Worm (Caenorhabditis elegans): Measurements from ENCODE around the gene W06D11.5.

The W06D11.5 gene

ce11 chrX:12347822-12348221 lies 47.9 kb downstream of the W06D11.5 start (continued):
- TF ChIP-seq zag-1 (tag; optimal IDR thresholded peaks at IDR 0.05) (no peak), ceh-82 (tag; optimal IDR thresholded peaks at IDR 0.05) (no peak), lin-15B (tag; optimal IDR thresholded peaks at IDR 0.05) (no peak), jun-1 (tag; optimal IDR thresholded peaks at IDR 0.05) (no peak), daf-12 (tag; optimal IDR thresholded peaks at IDR 0.05) (no peak), ama-1 (optimal IDR thresholded peaks at IDR 0.05) (no peak), nhr-77 (tag; optimal IDR thresholded peaks at IDR 0.05) (no peak), snpc-4 (tag; optimal IDR thresholded peaks at IDR 0.05) (no peak), nhr-237 (tag; optimal IDR thresholded peaks at IDR 0.05) (no peak), elt-2 (tag; optimal IDR thresholded peaks at IDR 0.05) (peak; percentile 49), elt-3 (tag; optimal IDR thresholded peaks at IDR 0.05) (no peak), ceh-16 (tag; optimal IDR thresholded peaks at IDR 0.05) (no peak), nhr-11 (tag; optimal IDR thresholded peaks at IDR 0.05) (no peak), lin-39 (tag; optimal IDR thresholded peaks at IDR 0.05) (no peak), nhr-28 (tag; optimal IDR thresholded peaks at IDR 0.05) (no peak), nhr-76 (tag; optimal IDR thresholded peaks at IDR 0.05) (no peak), hmg-11 (tag; optimal IDR thresholded peaks at IDR 0.05) (peak; percentile 4), ceh-9 (tag; optimal IDR thresholded peaks at IDR 0.05) (no peak), skn-1 (tag; optimal IDR thresholded peaks at IDR 0.05) (peak; percentile 51), egl-27 (tag; optimal IDR thresholded peaks at IDR 0.05) (no peak), mdl-1 (tag; optimal IDR thresholded peaks at IDR 0.05) (no peak), nhr-67 (tag; optimal IDR thresholded peaks at IDR 0.05) (no peak), unc-39 (tag; optimal IDR thresholded peaks at IDR 0.05) (no peak), fos-1 (tag; optimal IDR thresholded peaks at IDR 0.05) (no peak)

ce11 chrX:12348329-12348728 lies 48.4 kb downstream of the W06D11.5 start, which contains the start of gene F42F12.14:
TSS of gene F42F12.14 (plus strand) at chrX:12348629.
- TF ChIP-seq sea-2 (GFP tag; optimal IDR thresholded peaks at IDR 0.05): no peak
- no peak for TF ChIP-seq pqm-1 (tag; optimal IDR thresholded peaks at IDR 0.05)
- TF ChIP-seq egl-5 (tag; optimal IDR thresholded peaks at IDR 0.05): no peak
- TF ChIP-seq nhr-11 (tag; optimal IDR thresholded peaks at IDR 0.05): no peak
- TF ChIP-seq hmg-11 (tag; optimal IDR thresholded peaks at IDR 0.05): no peak
- TF ChIP-seq zag-1 (tag; optimal IDR thresholded peaks at IDR 0.05): no peak
- TF ChIP-seq nhr-77 (tag; optimal IDR thresholded peaks at IDR 0.05): no peak
- TF ChIP-seq unc-62 (GFP tag; optimal IDR thresholded peaks at IDR 0.05): no peak
- no peak for TF ChIP-seq skn-1 (tag; optimal IDR thresholded peaks at IDR 0.05)
- TF ChIP-seq nfya-1 (tag; optimal IDR thresholded peaks at IDR 0.05; ENCODE audit: insufficient read depth): no peak
- no peak for TF ChIP-seq nhr-23 (tag; optimal IDR thresholded peaks at IDR 0.05)
- no peak for TF ChIP-seq tbx-2 (tag; optimal IDR thresholded peaks at IDR 0.05)
- no peak for TF ChIP-seq nhr-12 (tag; optimal IDR thresholded peaks at IDR 0.05)
- TF ChIP-seq fkh-2 (tag; optimal IDR thresholded peaks at IDR 0.05): no peak
- no peak for TF ChIP-seq lsy-12 (tag; optimal IDR thresholded peaks at IDR 0.05)
- no peak for TF ChIP-seq ceh-16 (tag; optimal IDR thresholded peaks at IDR 0.05)

ce11 chrX:12350207-12350606 lies 50.3 kb downstream of the W06D11.5 start, which contains the start of gene F42F12.3:
TSS of gene F42F12.3 (plus strand) at chrX:12350578.
- TF ChIP-seq lsy-12 (tag; optimal IDR thresholded peaks at IDR 0.05): no peak
- peak; percentile 45 for TF ChIP-seq pqm-1 (tag; optimal IDR thresholded peaks at IDR 0.05)
- TF ChIP-seq nhr-77 (tag; optimal IDR thresholded peaks at IDR 0.05): no peak
- peak; percentile 15 for TF ChIP-seq elt-2 (tag; optimal IDR thresholded peaks at IDR 0.05)
- TF ChIP-seq nhr-11 (tag; optimal IDR thresholded peaks at IDR 0.05): no peak
- TF ChIP-seq pha-4 (tag; optimal IDR thresholded peaks at IDR 0.05): peak; percentile 55
- peak; percentile 14 for TF ChIP-seq nhr-23 (tag; optimal IDR thresholded peaks at IDR 0.05)

All from whole organism, L3 larva.